Worm (Caenorhabditis elegans): ENCODE data around the gene F09G2.8.
A peak's percentile ranks its signal among the peaks of the same experiment; 100 is the strongest.

Gene F09G2.8

DNA sequence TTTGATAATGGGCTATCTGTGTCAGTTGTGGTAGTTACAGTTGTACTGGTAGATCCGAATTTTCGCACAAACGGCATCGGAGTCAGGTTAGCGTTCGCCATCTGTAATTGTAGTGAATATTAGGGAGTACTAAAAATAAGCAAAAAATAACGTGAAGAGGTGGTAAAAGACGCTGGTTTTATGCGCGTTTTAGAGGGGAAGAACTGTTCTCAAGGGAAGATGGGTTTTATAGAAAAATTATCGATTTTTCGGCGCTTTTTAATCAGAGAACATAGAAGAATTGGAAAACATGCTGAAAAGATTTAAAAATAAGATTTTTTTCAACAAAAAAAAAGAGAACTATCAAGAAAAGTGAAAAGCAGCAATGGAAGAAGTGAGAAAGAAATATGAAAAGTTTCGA is 29.7 kb upstream of the F09G2.8 start, which contains the start of gene C13F10.7:
TSS of gene C13F10.7 (minus strand) at position 101 of the 400 bp plus-strand sequence.
- TF ChIP-seq fax-1 (tag; optimal IDR thresholded peaks at IDR 0.05) (no peak), npax-4 (tag; optimal IDR thresholded peaks at IDR 0.05) (no peak), ref-2 (tag; optimal IDR thresholded peaks at IDR 0.05) (no peak), elt-2 (tag; optimal IDR thresholded peaks at IDR 0.05) (no peak), ceh-2 (tag; optimal IDR thresholded peaks at IDR 0.05) (no peak), che-1 (tag; optimal IDR thresholded peaks at IDR 0.05) (no peak), pax-1 (tag; optimal IDR thresholded peaks at IDR 0.05) (no peak), T23F11.4 (GFP tag; optimal IDR thresholded peaks at IDR 0.05) (no peak), ahr-1 (tag; optimal IDR thresholded peaks at IDR 0.05) (no peak), lin-11 (tag; optimal IDR thresholded peaks at IDR 0.05) (no peak), F13H6.1 (tag; optimal IDR thresholded peaks at IDR 0.05) (no peak), fkh-6 (tag; optimal IDR thresholded peaks at IDR 0.05) (no peak), mec-3 (tag; optimal IDR thresholded peaks at IDR 0.05; ENCODE audit: borderline replicate concordance) (no peak), tbx-2 (tag; optimal IDR thresholded peaks at IDR 0.05) (no peak), ceh-6 (GFP tag; optimal IDR thresholded peaks at IDR 0.05) (no peak), nfya-1 (tag; optimal IDR thresholded peaks at IDR 0.05) (no peak), unc-3 (GFP tag; conservative IDR thresholded peaks at IDR 0.05) (no peak), unc-3 (tag; optimal IDR thresholded peaks at IDR 0.05) (no peak), pha-2 (tag; optimal IDR thresholded peaks at IDR 0.05) (no peak), hlh-13 (GFP tag; optimal IDR thresholded peaks at IDR 0.05) (no peak)

- TF ChIP-seq Y22D7AL.16 (tag; optimal IDR thresholded peaks at IDR 0.05), result no peak
- peak; percentile 75 for TF ChIP-seq ceh-48 (tag; optimal IDR thresholded peaks at IDR 0.05)
Measured at ce11 chrV:7220973-7221519, 27.6 kb upstream of the F09G2.8 start, which contains the start of the genes C13F10.8, C13F10.6 and kxd-1. TSS of gene C13F10.8 (minus strand) at chrV:7221023. TSS of gene C13F10.6 (minus strand) at chrV:7221039. TSS of gene kxd-1 (plus strand) at chrV:7221469.

ce11 chrV:7218988-7219387 is 25.5 kb upstream of the F09G2.8 start, which contains the start of gene C13F10.5:
TSS of gene C13F10.5 (minus strand) at chrV:7219088.
- TF ChIP-seq sdc-2 (tag; optimal IDR thresholded peaks at IDR 0.05) (no peak), tbx-7 (tag; optimal IDR thresholded peaks at IDR 0.05) (no peak), pros-1 (tag; optimal IDR thresholded peaks at IDR 0.05) (no peak), sox-4 (tag; optimal IDR thresholded peaks at IDR 0.05) (no peak), ceh-2 (tag; optimal IDR thresholded peaks at IDR 0.05) (no peak), pha-4 (tag; optimal IDR thresholded peaks at IDR 0.05) (no peak), syd-9 (tag; optimal IDR thresholded peaks at IDR 0.05) (no peak), ceh-30 (tag; optimal IDR thresholded peaks at IDR 0.05) (no peak), gmeb-2 (tag; optimal IDR thresholded peaks at IDR 0.05) (no peak), unc-86 (tag; optimal IDR thresholded peaks at IDR 0.05) (no peak), elt-2 (tag; optimal IDR thresholded peaks at IDR 0.05) (no peak), nfya-1 (tag; optimal IDR thresholded peaks at IDR 0.05) (no peak), tbx-2 (tag; optimal IDR thresholded peaks at IDR 0.05) (no peak), ceh-9 (tag; optimal IDR thresholded peaks at IDR 0.05) (no peak), pat-9 (tag; optimal IDR thresholded peaks at IDR 0.05) (no peak), ceh-19 (GFP tag; optimal IDR thresholded peaks at IDR 0.05) (no peak), hlh-8 (tag; optimal IDR thresholded peaks at IDR 0.05) (no peak), ceh-31 (tag; optimal IDR thresholded peaks at IDR 0.05) (no peak), dmd-4 (tag; optimal IDR thresholded peaks at IDR 0.05; ENCODE audit: borderline replicate concordance) (no peak)

- no peak for TF ChIP-seq mec-3 (tag; optimal IDR thresholded peaks at IDR 0.05; ENCODE audit: borderline replicate concordance)
- TF ChIP-seq ceh-18 (tag; optimal IDR thresholded peaks at IDR 0.05), result peak; percentile 4
- no peak for TF ChIP-seq pros-1 (tag; optimal IDR thresholded peaks at IDR 0.05)
- TF ChIP-seq pha-4 (tag; optimal IDR thresholded peaks at IDR 0.05), result no peak
- TF ChIP-seq ceh-31 (tag; optimal IDR thresholded peaks at IDR 0.05), result peak; percentile 5
- no peak for TF ChIP-seq hlh-8 (tag; optimal IDR thresholded peaks at IDR 0.05)
- TF ChIP-seq unc-42 (tag; optimal IDR thresholded peaks at IDR 0.05), result peak; percentile 23
- no peak for TF ChIP-seq madf-2 (tag; optimal IDR thresholded peaks at IDR 0.05)
- TF ChIP-seq C08G9.2 (tag; optimal IDR thresholded peaks at IDR 0.05), result no peak
- no peak for TF ChIP-seq rnt-1 (tag; optimal IDR thresholded peaks at IDR 0.05)
- TF ChIP-seq pag-3 (tag; optimal IDR thresholded peaks at IDR 0.05; ENCODE audit: borderline replicate concordance), result no peak
- TF ChIP-seq ceh-19 (GFP tag; optimal IDR thresholded peaks at IDR 0.05), result no peak
- no peak for TF ChIP-seq tbx-2 (tag; optimal IDR thresholded peaks at IDR 0.05)
- no peak for TF ChIP-seq hlh-30 (tag; optimal IDR thresholded peaks at IDR 0.05; ENCODE audit: insufficient read depth)
- no peak for TF ChIP-seq nhr-11 (tag; optimal IDR thresholded peaks at IDR 0.05)
- no peak for TF ChIP-seq ztf-16 (tag; optimal IDR thresholded peaks at IDR 0.05)
Measured at ce11 chrV:7216016-7216415, 22.6 kb upstream of the F09G2.8 start.
